Worm (Caenorhabditis elegans) whole organism, L3 larva: ENCODE results near the gene idpc-6.

Source experiments
- ama-1 ChIP-seq: fragments of 150-350 bp; optimal IDR thresholded peaks from 2 replicates; lab custom pipeline; 2018
- egl-27 ChIP-seq: sonication (generic microtip); optimal IDR thresholded peaks from 4 replicates; lab custom pipeline; 2017; ENCODE audit warnings: missing biosample characterization, missing genetic modification reagents, missing genetic modification characterization
- elt-3 ChIP-seq, 3 experiments: fragments of 150-350 bp in 1 of 3; sonication (generic microtip) in 2 of 3; optimal IDR thresholded peaks; 2 replicates in 2 of 3; 4 replicates in 1 of 3; lab custom pipeline; 2014 to 2017; ENCODE audit warnings: missing biosample characterization in 3 of 3, missing genetic modification characterization in 3 of 3
- nhr-11 ChIP-seq: fragments of 150-350 bp; optimal IDR thresholded peaks from 2 replicates; lab custom pipeline; 2014; ENCODE audit warnings: missing biosample characterization, missing genetic modification characterization
- nhr-12 ChIP-seq: fragments of 150-350 bp; optimal IDR thresholded peaks from 2 replicates; lab custom pipeline; 2014; ENCODE audit warnings: missing biosample characterization, missing genetic modification characterization
- nhr-25 ChIP-seq: sonication (generic microtip); optimal IDR thresholded peaks from 2 replicates; lab custom pipeline; 2017; ENCODE audit warnings: missing biosample characterization, missing genetic modification characterization
- nhr-28 ChIP-seq: fragments of 150-350 bp; optimal IDR thresholded peaks from 2 replicates; lab custom pipeline; 2014; ENCODE audit warnings: missing biosample characterization, missing genetic modification characterization
- pqm-1 ChIP-seq: fragments of 150-350 bp; optimal IDR thresholded peaks from 2 replicates; lab custom pipeline; 2017; ENCODE audit warnings: missing biosample characterization, missing genetic modification characterization, inconsistent platforms
- tbx-2 ChIP-seq: sonication (generic microtip); optimal IDR thresholded peaks from 2 replicates; lab custom pipeline; 2016; ENCODE audit warnings: mild to moderate bottlenecking, missing genetic modification characterization, missing compliant biosample characterization
- zag-1 ChIP-seq: fragments of 150-350 bp; optimal IDR thresholded peaks from 2 replicates; lab custom pipeline; 2014; ENCODE audit warnings: missing biosample characterization, missing genetic modification characterization
- ztf-4 ChIP-seq: fragments of 150-350 bp; optimal IDR thresholded peaks from 2 replicates; lab custom pipeline; 2014; ENCODE audit warnings: missing biosample characterization, missing genetic modification characterization

DNA sequence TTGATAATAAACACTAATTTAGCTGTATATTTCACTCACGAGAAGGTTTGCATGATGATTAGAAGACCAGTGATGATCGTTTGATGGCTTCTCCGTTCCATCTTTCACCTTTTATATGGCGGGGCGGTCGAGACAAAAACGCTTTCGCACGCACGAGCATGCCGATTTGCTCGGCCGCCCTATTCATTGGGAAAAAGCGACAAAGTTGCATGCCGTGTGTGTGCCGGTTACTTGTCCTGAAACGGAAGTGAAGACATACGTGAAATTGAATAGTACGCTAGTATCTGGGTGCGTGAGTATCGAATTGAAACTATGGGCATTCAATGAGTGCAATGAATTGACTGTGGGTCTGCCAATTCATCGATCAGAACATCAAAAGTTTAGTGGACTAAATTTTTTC lies 2.9 kb downstream of the idpc-6 start, which contains the start of gene idpc-5:
- TF ChIP-seq nhr-28 (tag; lab: Kevin White, UChicago) (no peak), nhr-25 (no peak), pqm-1 (tag; lab: Kevin White, UChicago) (no peak), zag-1 (tag; lab: Kevin White, UChicago) (no peak), ama-1 (lab: Kevin White, UChicago) (no peak), elt-3 (tag; optimal IDR thresholded peaks at IDR 0.05; lab: Kevin White, UChicago) (no peak), tbx-2 (tag; lab: Kevin White, UChicago) (no peak), nhr-11 (tag; lab: Kevin White, UChicago) (no peak), nhr-12 (tag; lab: Kevin White, UChicago) (no peak), egl-27 (tag; lab: Kevin White, UChicago) (no peak), ztf-4 (tag; lab: Kevin White, UChicago) (no peak)
